Worm (Caenorhabditis elegans) whole organism, L4 larva: ENCODE measurements around the gene glb-5.

Source experiments
- lin-15B ChIP-seq: fragments of 150-350 bp; sonication (generic microtip); optimal IDR thresholded peaks from 3 replicates; lab custom pipeline; 2014; ENCODE audit warnings: missing biosample characterization, missing genetic modification characterization
- nhr-77 ChIP-seq: fragments of 150-350 bp; optimal IDR thresholded peaks from 2 replicates; lab custom pipeline; 2014; ENCODE audit warnings: missing biosample characterization, missing genetic modification characterization

DNA sequence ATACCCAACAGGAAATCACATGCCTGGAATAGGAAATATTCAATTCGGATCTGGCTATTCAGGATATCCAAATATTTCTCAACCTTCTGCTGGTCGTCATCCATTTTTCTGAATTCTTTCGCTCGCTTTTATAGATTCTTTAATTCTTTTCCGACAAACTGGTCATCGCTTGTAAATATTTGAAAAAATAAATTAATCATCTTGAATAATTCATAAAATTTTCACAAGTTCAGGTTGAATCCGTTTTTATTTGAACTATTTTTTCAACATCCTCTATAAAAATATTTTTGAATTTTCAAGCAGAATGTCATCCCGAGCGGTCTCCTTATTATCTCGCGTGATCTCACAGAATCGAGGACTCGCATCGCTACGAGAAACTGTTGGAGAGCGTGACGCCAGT lies 34.7 kb downstream of the glb-5 start, which contains the start of gene mrpl-48:
- TF ChIP-seq nhr-77 (tag; lab: Kevin White, UChicago) = no peak
- TF ChIP-seq lin-15B (tag; lab: Kevin White, UChicago) = no peak
